Worm (Caenorhabditis elegans): ENCODE data around the gene K10D11.4.
A peak's percentile ranks its signal among the peaks of the same experiment; 100 is the strongest.

Gene K10D11.4

ce11 chrIV:13026762-13027161, 32.5 kb upstream of the K10D11.4 start:
- TF ChIP-seq him-1 (tag; optimal IDR thresholded peaks at IDR 0.05) (no peak), W03F9.2 (tag; optimal IDR thresholded peaks at IDR 0.05) (no peak), dao-5 (tag; optimal IDR thresholded peaks at IDR 0.05) (no peak)

ce11 chrIV:13025853-13026343, 31.6 kb upstream of the K10D11.4 start:
- TF ChIP-seq him-1 (tag; optimal IDR thresholded peaks at IDR 0.05) (peak; percentile 49), W03F9.2 (tag; optimal IDR thresholded peaks at IDR 0.05) (no peak), dao-5 (tag; optimal IDR thresholded peaks at IDR 0.05) (no peak)

ce11 chrIV:13022892-13023291, 28.6 kb upstream of the K10D11.4 start:
- no peak for TF ChIP-seq him-1 (tag; optimal IDR thresholded peaks at IDR 0.05)
- TF ChIP-seq W03F9.2 (tag; optimal IDR thresholded peaks at IDR 0.05), result no peak
- TF ChIP-seq dao-5 (tag; optimal IDR thresholded peaks at IDR 0.05), result no peak

- TF ChIP-seq him-1 (tag; optimal IDR thresholded peaks at IDR 0.05), result no peak
Observed at ce11 chrIV:13021006-13021405, 26.7 kb upstream of the K10D11.4 start.

ce11 chrIV:13016820-13017219, 22.5 kb upstream of the K10D11.4 start:
- TF ChIP-seq dao-5 (tag; optimal IDR thresholded peaks at IDR 0.05), result no peak
- no peak for TF ChIP-seq W03F9.2 (tag; optimal IDR thresholded peaks at IDR 0.05)
- TF ChIP-seq him-1 (tag; optimal IDR thresholded peaks at IDR 0.05), result no peak

ce11 chrIV:13015801-13016404, 21.6 kb upstream of the K10D11.4 start:
- TF ChIP-seq dao-5 (tag; optimal IDR thresholded peaks at IDR 0.05) (no peak), him-1 (tag; optimal IDR thresholded peaks at IDR 0.05) (peak; percentile 10)

ce11 chrIV:13013711-13014341, 19.6 kb upstream of the K10D11.4 start:
- TF ChIP-seq W03F9.2 (tag; optimal IDR thresholded peaks at IDR 0.05), result no peak
- TF ChIP-seq dao-5 (tag; optimal IDR thresholded peaks at IDR 0.05), result no peak
- no peak for TF ChIP-seq him-1 (tag; optimal IDR thresholded peaks at IDR 0.05)

- TF ChIP-seq him-1 (tag; optimal IDR thresholded peaks at IDR 0.05) (no peak), W03F9.2 (tag; optimal IDR thresholded peaks at IDR 0.05) (no peak), dao-5 (tag; optimal IDR thresholded peaks at IDR 0.05) (no peak)
Observed at ce11 chrIV:13013231-13013630, 19.0 kb upstream of the K10D11.4 start.

ce11 chrIV:13009507-13009906, 15.2 kb upstream of the K10D11.4 start:
- no peak for TF ChIP-seq W03F9.2 (tag; optimal IDR thresholded peaks at IDR 0.05)
- TF ChIP-seq dao-5 (tag; optimal IDR thresholded peaks at IDR 0.05), result no peak
- no peak for TF ChIP-seq him-1 (tag; optimal IDR thresholded peaks at IDR 0.05)

- TF ChIP-seq W03F9.2 (tag; optimal IDR thresholded peaks at IDR 0.05), result no peak
- TF ChIP-seq him-1 (tag; optimal IDR thresholded peaks at IDR 0.05), result no peak
- no peak for TF ChIP-seq dao-5 (tag; optimal IDR thresholded peaks at IDR 0.05)
Observed at ce11 chrIV:13008405-13009208, 14.3 kb upstream of the K10D11.4 start, which contains the start of gene mbk-2. Gene mbk-2 (plus strand): TSS chrIV:13009158.

- no peak for TF ChIP-seq dao-5 (tag; optimal IDR thresholded peaks at IDR 0.05)
- TF ChIP-seq W03F9.2 (tag; optimal IDR thresholded peaks at IDR 0.05), result no peak
- TF ChIP-seq him-1 (tag; optimal IDR thresholded peaks at IDR 0.05), result no peak
Observed at ce11 chrIV:12999087-12999486, 4.8 kb upstream of the K10D11.4 start.

- no peak for TF ChIP-seq dao-5 (tag; optimal IDR thresholded peaks at IDR 0.05)
- TF ChIP-seq W03F9.2 (tag; optimal IDR thresholded peaks at IDR 0.05), result no peak
- no peak for TF ChIP-seq him-1 (tag; optimal IDR thresholded peaks at IDR 0.05)
Observed at ce11 chrIV:12997560-12997959, 3.3 kb upstream of the K10D11.4 start.

- TF ChIP-seq W03F9.2 (tag; optimal IDR thresholded peaks at IDR 0.05), result no peak
- TF ChIP-seq him-1 (tag; optimal IDR thresholded peaks at IDR 0.05), result no peak
- TF ChIP-seq dao-5 (tag; optimal IDR thresholded peaks at IDR 0.05), result no peak
Observed at ce11 chrIV:12995886-12996285, 1.6 kb upstream of the K10D11.4 start, which contains the start of gene K10D11.7. Gene K10D11.7 (minus strand): TSS chrIV:12995986.

- TF ChIP-seq W03F9.2 (tag; optimal IDR thresholded peaks at IDR 0.05) (no peak), dao-5 (tag; optimal IDR thresholded peaks at IDR 0.05) (no peak), him-1 (tag; optimal IDR thresholded peaks at IDR 0.05) (no peak)
Observed at ce11 chrIV:12991629-12992028, 2.6 kb downstream of the K10D11.4 start, which contains the start of gene K10D11.5. Gene K10D11.5 (minus strand): TSS chrIV:12991843.

Measured in whole organism, L4/young adult.